Fruit fly (Drosophila melanogaster): ENCODE results near the gene CG6569.

DNA sequence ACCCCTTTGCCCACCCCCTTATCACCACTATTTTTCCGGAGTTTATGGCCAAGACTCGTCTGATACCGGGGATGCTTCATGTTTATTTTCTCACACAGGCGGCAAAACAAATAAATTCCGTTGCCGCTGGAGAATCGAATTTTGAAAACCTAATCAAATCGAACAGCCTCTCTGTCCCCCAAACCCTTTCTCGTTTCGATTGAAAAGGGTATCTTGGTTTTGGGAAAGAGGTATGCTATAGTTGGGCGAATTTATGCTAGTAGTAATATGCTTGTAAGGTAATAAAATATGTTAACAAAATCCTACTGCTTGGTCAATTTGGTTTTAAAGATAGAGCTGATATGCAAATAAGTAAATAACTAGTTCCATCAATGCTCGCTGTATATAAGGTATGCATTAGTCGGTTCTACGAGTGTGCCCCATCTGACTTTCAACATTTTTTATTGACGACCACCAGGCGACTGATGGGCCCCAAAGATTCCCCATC is 39.6 kb downstream of the CG6569 start:
- TF ChIP-seq Sp1 (GFP tag; optimal IDR thresholded peaks at IDR 0.05) (no peak), Dfd (GFP tag; optimal IDR thresholded peaks at IDR 0.05) (no peak), dsf (GFP tag; optimal IDR thresholded peaks at IDR 0.05; ENCODE audit: borderline replicate concordance) (no peak), fru (GFP tag; optimal IDR thresholded peaks at IDR 0.05) (peak; percentile 47)

All from whole organism, wandering third instar larva.